Worm (Caenorhabditis elegans) whole organism, early embryonic: ENCODE data around the gene C39E9.7.

Experiments used
- B0310.2 ChIP-seq: sonication (generic microtip); optimal IDR thresholded peaks from 2 replicates; lab custom pipeline; 2016; ENCODE audit warnings: mild to moderate bottlenecking, missing genetic modification characterization, missing compliant biosample characterization
- F13C5.2 ChIP-seq: sonication (generic microtip); optimal IDR thresholded peaks from 2 replicates; lab custom pipeline; 2017; ENCODE audit warnings: mild to moderate bottlenecking, missing genetic modification characterization, inconsistent platforms, missing compliant biosample characterization
- aly-1 ChIP-seq: sonication (generic microtip); optimal IDR thresholded peaks from 2 replicates; lab custom pipeline; 2016; ENCODE audit warnings: missing genetic modification characterization, missing compliant biosample characterization
- ama-1 ChIP-seq: fragments of 150-350 bp; optimal IDR thresholded peaks from 2 replicates; lab custom pipeline; 2014
- ceh-13 ChIP-seq: fragments of 200-800 bp; sonication (Bioruptor generic); optimal IDR thresholded peaks from 2 replicates; lab custom pipeline; 2018; ENCODE audit warnings: mild to moderate bottlenecking, missing genetic modification characterization, missing compliant biosample characterization
- ceh-36 ChIP-seq: sonication (generic microtip); optimal IDR thresholded peaks from 2 replicates; lab custom pipeline; 2016; ENCODE audit warnings: missing genetic modification characterization, inconsistent platforms, missing compliant biosample characterization
- ets-7 ChIP-seq: sonication (generic microtip); optimal IDR thresholded peaks from 2 replicates; lab custom pipeline; 2016; ENCODE audit warnings: missing genotype, missing genetic modification characterization, missing compliant biosample characterization
- flt-1 ChIP-seq: fragments of 200-800 bp; sonication (Bioruptor generic); IDR thresholded peaks from 2 replicates; pipeline ENCODE4 v1.3.6; 2022; ENCODE audit warnings: missing genetic modification characterization, missing compliant biosample characterization
- hmbx-1 ChIP-seq: sonication (generic microtip); optimal IDR thresholded peaks from 2 replicates; lab custom pipeline; 2016; ENCODE audit warnings: mild to moderate bottlenecking, missing genetic modification characterization, missing compliant biosample characterization
- hmg-4 ChIP-seq: fragments of 200-800 bp; sonication (Bioruptor generic); optimal IDR thresholded peaks from 2 replicates; lab custom pipeline; 2018; ENCODE audit warnings: mild to moderate bottlenecking, missing genetic modification characterization, missing compliant biosample characterization
- hnd-1 ChIP-seq: sonication (generic microtip); optimal IDR thresholded peaks from 2 replicates; lab custom pipeline; 2016; ENCODE audit warnings: missing genetic modification characterization, missing compliant biosample characterization
- pes-1 ChIP-seq: fragments of 200-800 bp; sonication (Bioruptor generic); IDR thresholded peaks from 2 replicates; pipeline ENCODE4 v1.3.6; 2022; ENCODE audit warnings: missing genetic modification reagents, missing genetic modification characterization, missing compliant biosample characterization
- scrt-1 ChIP-seq: fragments of 200-800 bp; sonication (Bioruptor generic); IDR thresholded peaks from 2 replicates; pipeline ENCODE4 v1.3.6; 2022; ENCODE audit warnings: missing genetic modification characterization, missing compliant biosample characterization
- sea-1 ChIP-seq: fragments of 200-800 bp; sonication (Bioruptor generic); conservative IDR thresholded peaks from 2 replicates; pipeline ENCODE4 v1.3.6; 2022; ENCODE audit warnings: missing genetic modification characterization, missing compliant biosample characterization
- tbx-11 ChIP-seq: fragments of 200-800 bp; sonication (Bioruptor generic); IDR thresholded peaks from 2 replicates; pipeline ENCODE4 v1.3.6; 2022; ENCODE audit warnings: missing genetic modification characterization, missing compliant biosample characterization
- tbx-37 ChIP-seq: fragments of 200-800 bp; sonication (Bioruptor generic); conservative IDR thresholded peaks from 2 replicates; pipeline ENCODE4 v1.3.6; 2022; ENCODE audit warnings: missing genetic modification reagents, missing genetic modification characterization, missing compliant biosample characterization
- tra-4 ChIP-seq: sonication (generic microtip); optimal IDR thresholded peaks from 2 replicates; lab custom pipeline; 2017; ENCODE audit warnings: missing genetic modification characterization, missing compliant biosample characterization

Gene C39E9.7

ce11 chrIV:13090967-13091366 lies 14.4 kb upstream of the C39E9.7 start, which contains the start of gene col-132:
TSS of gene col-132 (minus strand) at chrIV:13091067.
- TF ChIP-seq tra-4 (tag; lab: Kevin White, UChicago) (no peak), hmg-4 (no peak), ama-1 (lab: Kevin White, UChicago) (no peak), scrt-1 (GFP tag; lab: Robert Waterston, UW) (no peak), tbx-11 (GFP tag; lab: Robert Waterston, UW) (no peak), ceh-36 (no peak), flt-1 (GFP tag; lab: Robert Waterston, UW) (no peak), ceh-13 (GFP tag; lab: Kevin White, UChicago) (no peak), aly-1 (tag; lab: Kevin White, UChicago) (no peak), sea-1 (GFP tag; lab: Robert Waterston, UW) (no peak), ets-7 (tag; lab: Kevin White, UChicago) (no peak), B0310.2 (tag; lab: Kevin White, UChicago) (no peak), hnd-1 (tag; lab: Kevin White, UChicago) (no peak)

- TF ChIP-seq ets-7 (tag; lab: Kevin White, UChicago) (no peak), B0310.2 (tag; lab: Kevin White, UChicago) (no peak), hmg-4 (peak; percentile 42)
These were observed 13.2 kb upstream of the C39E9.7 start for ce11 chrIV:13089671-13090242.

- TF ChIP-seq aly-1 (tag; lab: Kevin White, UChicago), result no peak
- TF ChIP-seq tra-4 (tag; lab: Kevin White, UChicago), result no peak
- no peak for TF ChIP-seq sea-1 (GFP tag; lab: Robert Waterston, UW)
- TF ChIP-seq B0310.2 (tag; lab: Kevin White, UChicago), result no peak
- no peak for TF ChIP-seq hmbx-1 (tag; lab: Kevin White, UChicago)
- TF ChIP-seq ama-1 (lab: Kevin White, UChicago), result no peak
- TF ChIP-seq tbx-11 (GFP tag; lab: Robert Waterston, UW), result no peak
- no peak for TF ChIP-seq flt-1 (GFP tag; lab: Robert Waterston, UW)
These were observed 10.2 kb upstream of the C39E9.7 start, which contains the start of gene spin-2 for ce11 chrIV:13086705-13087104. TSS of gene spin-2 (plus strand) at chrIV:13087005.

ce11 chrIV:13085675-13086074 lies 9.2 kb upstream of the C39E9.7 start:
- TF ChIP-seq aly-1 (tag; lab: Kevin White, UChicago) (no peak), pes-1 (GFP tag; lab: Robert Waterston, UW) (no peak), sea-1 (GFP tag; lab: Robert Waterston, UW) (no peak), tbx-11 (GFP tag; lab: Robert Waterston, UW) (no peak), flt-1 (GFP tag; lab: Robert Waterston, UW) (no peak), hmg-4 (no peak), ets-7 (tag; lab: Kevin White, UChicago) (no peak), hnd-1 (tag; lab: Kevin White, UChicago) (no peak), ama-1 (lab: Kevin White, UChicago) (no peak), B0310.2 (tag; lab: Kevin White, UChicago) (no peak), tbx-37 (GFP tag; lab: Robert Waterston, UW) (no peak), F13C5.2 (tag; lab: Kevin White, UChicago) (no peak), hmbx-1 (tag; lab: Kevin White, UChicago) (no peak), ceh-13 (GFP tag; lab: Kevin White, UChicago) (no peak), ceh-36 (no peak), scrt-1 (GFP tag; lab: Robert Waterston, UW) (no peak), tra-4 (tag; lab: Kevin White, UChicago) (no peak)

- TF ChIP-seq hnd-1 (tag; lab: Kevin White, UChicago) (no peak), sea-1 (GFP tag; lab: Robert Waterston, UW) (no peak), F13C5.2 (tag; lab: Kevin White, UChicago) (no peak), ets-7 (tag; lab: Kevin White, UChicago) (no peak), ceh-13 (GFP tag; lab: Kevin White, UChicago) (no peak), ama-1 (lab: Kevin White, UChicago) (no peak), scrt-1 (GFP tag; lab: Robert Waterston, UW) (no peak), ceh-36 (no peak), tbx-37 (GFP tag; lab: Robert Waterston, UW) (no peak)
These were observed 6.6 kb upstream of the C39E9.7 start for ce11 chrIV:13082836-13083763.

- TF ChIP-seq tra-4 (tag; lab: Kevin White, UChicago) (no peak), flt-1 (GFP tag; lab: Robert Waterston, UW) (no peak), ceh-13 (GFP tag; lab: Kevin White, UChicago) (no peak), ama-1 (lab: Kevin White, UChicago) (no peak), ets-7 (tag; lab: Kevin White, UChicago) (no peak), hmg-4 (no peak), pes-1 (GFP tag; lab: Robert Waterston, UW) (no peak), F13C5.2 (tag; lab: Kevin White, UChicago) (no peak), hnd-1 (tag; lab: Kevin White, UChicago) (no peak), sea-1 (GFP tag; lab: Robert Waterston, UW) (no peak), tbx-37 (GFP tag; lab: Robert Waterston, UW) (no peak), B0310.2 (tag; lab: Kevin White, UChicago) (no peak), hmbx-1 (tag; lab: Kevin White, UChicago) (no peak), aly-1 (tag; lab: Kevin White, UChicago) (no peak), scrt-1 (GFP tag; lab: Robert Waterston, UW) (no peak), tbx-11 (GFP tag; lab: Robert Waterston, UW) (no peak), ceh-36 (no peak)
These were observed 5.6 kb upstream of the C39E9.7 start for ce11 chrIV:13082106-13082505.
